Fruit fly (Drosophila melanogaster) whole organism, embryonic: ENCODE results near the gene CG7120.

Experiments
- BEAF-32 ChIP-seq: fragments of 200-800 bp; sonication (Bioruptor generic); optimal IDR thresholded peaks from 3 replicates; lab custom pipeline; 2017; ENCODE audit warnings: missing biosample characterization, missing genetic modification characterization, mild to moderate bottlenecking, moderate library complexity, missing genetic modification reagents
- Blimp-1 ChIP-seq: fragments of 200-800 bp; sonication (Bioruptor generic); optimal IDR thresholded peaks from 3 replicates; lab custom pipeline; 2018; ENCODE audit warnings: missing biosample characterization, missing genetic modification characterization, mild to moderate bottlenecking, moderate library complexity, missing genetic modification reagents
- CG10543 ChIP-seq: fragments of 200-800 bp; sonication (Bioruptor generic); optimal IDR thresholded peaks from 3 replicates; lab custom pipeline; 2017; ENCODE audit warnings: missing biosample characterization, mild to moderate bottlenecking, missing genetic modification characterization, moderate library complexity
- CG10654 ChIP-seq: fragments of 200-800 bp; sonication (Bioruptor generic); optimal IDR thresholded peaks from 2 replicates; lab custom pipeline; 2016; ENCODE audit warnings: missing biosample characterization, missing genetic modification characterization
- CG11696 ChIP-seq: fragments of 200-800 bp; sonication (Bioruptor generic); IDR thresholded peaks from 2 replicates; pipeline ENCODE4 v1.3.6; 2022; ENCODE audit warnings: missing biosample characterization, missing genetic modification characterization
- CG12391 ChIP-seq: fragments of 200-800 bp; sonication (Bioruptor generic); optimal IDR thresholded peaks from 3 replicates; lab custom pipeline; 2018; ENCODE audit warnings: missing biosample characterization, mild to moderate bottlenecking, missing genetic modification characterization, moderate library complexity
- CG13296 ChIP-seq: fragments of 200-800 bp; sonication (Bioruptor generic); optimal IDR thresholded peaks from 3 replicates; lab custom pipeline; 2018; ENCODE audit warnings: missing biosample characterization, mild to moderate bottlenecking, missing genetic modification characterization
- CG13894 ChIP-seq: fragments of 200-800 bp; sonication (Bioruptor generic); optimal IDR thresholded peaks from 3 replicates; lab custom pipeline; 2018; ENCODE audit warnings: missing biosample characterization, mild to moderate bottlenecking, missing genetic modification characterization, moderate library complexity
- CG14710 ChIP-seq: fragments of 200-800 bp; sonication (Bioruptor generic); optimal IDR thresholded peaks from 3 replicates; lab custom pipeline; 2019; ENCODE audit warnings: missing biosample characterization, mild to moderate bottlenecking, missing genetic modification characterization, moderate library complexity
- CG17186 ChIP-seq: fragments of 200-800 bp; sonication (Bioruptor generic); optimal IDR thresholded peaks from 3 replicates; lab custom pipeline; 2017; ENCODE audit warnings: missing biosample characterization, missing genetic modification reagents, missing genetic modification characterization
- CG17802 ChIP-seq: fragments of 200-800 bp; sonication (Bioruptor generic); optimal IDR thresholded peaks from 2 replicates; lab custom pipeline; 2018; ENCODE audit warnings: missing biosample characterization, mild to moderate bottlenecking, missing genetic modification characterization, moderate library complexity
- CG3995 ChIP-seq: fragments of 200-800 bp; sonication (Bioruptor generic); optimal IDR thresholded peaks from 3 replicates; lab custom pipeline; 2016; ENCODE audit warnings: missing biosample characterization, missing genetic modification characterization
- CG4328 ChIP-seq: fragments of 200-800 bp; sonication (Bioruptor generic); optimal IDR thresholded peaks from 3 replicates; lab custom pipeline; 2017; ENCODE audit warnings: missing biosample characterization, missing genetic modification reagents, missing genetic modification characterization
- CG6175 ChIP-seq: fragments of 200-800 bp; sonication (Bioruptor generic); IDR thresholded peaks from 3 replicates; pipeline ENCODE4 v1.3.6; 2022; ENCODE audit warnings: missing biosample characterization, missing genetic modification characterization
- CG9727 ChIP-seq: fragments of 200-800 bp; sonication (Bioruptor generic); optimal IDR thresholded peaks from 3 replicates; lab custom pipeline; 2017; ENCODE audit warnings: missing biosample characterization, mild to moderate bottlenecking, missing genetic modification characterization
- D ChIP-seq, 2 experiments: fragments of 200-800 bp in 1 of 2; fragments of >200 bp in 1 of 2; sonication (Bioruptor generic) in 1 of 2; optimal IDR thresholded peaks; 2 replicates in 1 of 2; 3 replicates in 1 of 2; lab custom pipeline; 2017; ENCODE audit warnings: mild to moderate bottlenecking in 1 of 2, missing biosample characterization in 1 of 2, missing genetic modification characterization in 1 of 2, missing genetic modification reagents in 1 of 2
- Dll ChIP-seq: fragments of 200-800 bp; sonication (Bioruptor generic); IDR thresholded peaks from 4 replicates; pipeline ENCODE4 v1.3.6; 2022; ENCODE audit warnings: missing biosample characterization, missing genetic modification characterization; ENCODE audit not compliant: partially characterized antibody
- Doc3 ChIP-seq: fragments of 200-800 bp; sonication (Bioruptor generic); IDR thresholded peaks from 3 replicates; pipeline ENCODE4 v1.3.6; 2022; ENCODE audit warnings: missing biosample characterization, missing genetic modification characterization; ENCODE audit not compliant: partially characterized antibody
- ERR ChIP-seq: fragments of 200-800 bp; sonication (Bioruptor generic); optimal IDR thresholded peaks from 2 replicates; lab custom pipeline; 2016; ENCODE audit warnings: missing biosample characterization, missing genetic modification characterization
- H2.0 ChIP-seq: fragments of 200-800 bp; sonication (Bioruptor generic); IDR thresholded peaks from 2 replicates; pipeline ENCODE4 v1.3.6; 2022; ENCODE audit warnings: missing biosample characterization, missing genetic modification characterization
- HmgD ChIP-seq: fragments of 200-800 bp; sonication (Bioruptor generic); optimal IDR thresholded peaks from 3 replicates; lab custom pipeline; 2016; ENCODE audit warnings: missing biosample characterization, missing genetic modification characterization
- MESR4 ChIP-seq: fragments of 200-800 bp; sonication (Bioruptor generic); optimal IDR thresholded peaks from 2 replicates; lab custom pipeline; 2018; ENCODE audit warnings: missing biosample characterization, mild to moderate bottlenecking, missing genetic modification characterization, moderate library complexity
- Mad ChIP-seq: fragments of 200-800 bp; sonication (Bioruptor generic); optimal IDR thresholded peaks from 2 replicates; lab custom pipeline; 2016; ENCODE audit warnings: missing biosample characterization, missing genetic modification characterization
- Nf-YA ChIP-seq: fragments of 200-800 bp; sonication (Bioruptor generic); IDR thresholded peaks from 2 replicates; pipeline ENCODE4 v1.3.6; 2022; ENCODE audit warnings: missing biosample characterization, missing genetic modification characterization
- Optix ChIP-seq: fragments of 200-800 bp; sonication (Bioruptor generic); IDR thresholded peaks from 3 replicates; pipeline ENCODE4 v1.3.6; 2022; ENCODE audit warnings: missing biosample characterization, missing genetic modification characterization
- PHDP ChIP-seq: fragments of 200-800 bp; sonication (Bioruptor generic); optimal IDR thresholded peaks from 3 replicates; lab custom pipeline; 2018; ENCODE audit warnings: missing biosample characterization, mild to moderate bottlenecking, missing genetic modification characterization, moderate library complexity
- Sry-β ChIP-seq: fragments of 200-800 bp; sonication (Bioruptor generic); optimal IDR thresholded peaks from 2 replicates; lab custom pipeline; 2018; ENCODE audit warnings: missing biosample characterization, mild to moderate bottlenecking, missing genetic modification characterization, moderate library complexity
- Taf1 ChIP-seq: fragments of 200-800 bp; sonication (Bioruptor generic); IDR thresholded peaks from 2 replicates; pipeline ENCODE4 v1.3.6; 2022; ENCODE audit warnings: missing biosample characterization, missing genetic modification characterization
- ara ChIP-seq: fragments of 200-800 bp; sonication (Bioruptor generic); IDR thresholded peaks from 2 replicates; pipeline ENCODE4 v1.3.6; 2022; ENCODE audit warnings: missing biosample characterization, missing genetic modification characterization
- disco-r ChIP-seq: fragments of 200-800 bp; sonication (Bioruptor generic); optimal IDR thresholded peaks from 2 replicates; lab custom pipeline; 2016; ENCODE audit warnings: missing biosample characterization, missing genetic modification characterization
- dm ChIP-seq: fragments of 200-800 bp; sonication (Bioruptor generic); optimal IDR thresholded peaks from 3 replicates; lab custom pipeline; 2016; ENCODE audit warnings: missing biosample characterization, missing genetic modification characterization
- esg ChIP-seq: fragments of 200-800 bp; sonication (Bioruptor generic); conservative IDR thresholded peaks from 2 replicates; pipeline ENCODE4 v1.3.6; 2022; ENCODE audit warnings: missing biosample characterization, missing genetic modification characterization
- kah ChIP-seq: fragments of 200-800 bp; sonication (Bioruptor generic); optimal IDR thresholded peaks from 2 replicates; lab custom pipeline; 2018; ENCODE audit warnings: missing biosample characterization, mild to moderate bottlenecking, missing genetic modification characterization
- knrl ChIP-seq: fragments of 200-800 bp; sonication (Bioruptor generic); IDR thresholded peaks from 3 replicates; pipeline ENCODE4 v1.3.6; 2022; ENCODE audit warnings: missing biosample characterization, missing genetic modification characterization; ENCODE audit not compliant: partially characterized antibody
- luna ChIP-seq: fragments of 200-800 bp; sonication (Bioruptor generic); optimal IDR thresholded peaks from 2 replicates; lab custom pipeline; 2016; ENCODE audit warnings: missing biosample characterization, missing genetic modification characterization
- maf-S ChIP-seq: fragments of 200-800 bp; sonication (Bioruptor generic); optimal IDR thresholded peaks from 2 replicates; lab custom pipeline; 2016; ENCODE audit warnings: missing biosample characterization, missing genetic modification characterization
- nmo ChIP-seq: fragments of 200-800 bp; sonication (Bioruptor generic); optimal IDR thresholded peaks from 2 replicates; lab custom pipeline; 2018; ENCODE audit warnings: missing biosample characterization, mild to moderate bottlenecking, missing genetic modification characterization, moderate library complexity
- odd ChIP-seq: fragments of 200-800 bp; sonication (Bioruptor generic); optimal IDR thresholded peaks from 2 replicates; lab custom pipeline; 2017; ENCODE audit warnings: missing biosample characterization, mild to moderate bottlenecking, missing genetic modification characterization
- prd ChIP-seq, 3 experiments: fragments of >200 bp in 2 of 3; fragments of 200-800 bp in 1 of 3; sonication (Bioruptor generic) in 1 of 3; optimal IDR thresholded peaks in 2 of 3; IDR thresholded peaks in 1 of 3; 2 replicates in 2 of 3; 3 replicates in 1 of 3; pipeline versions ENCODE4 v1.3.6 to Lab custom; 2017 to 2022; ENCODE audit warnings: missing biosample characterization in 1 of 3, missing genetic modification characterization in 1 of 3
- run ChIP-seq: fragments of 200-800 bp; sonication (Bioruptor generic); optimal IDR thresholded peaks from 3 replicates; lab custom pipeline; 2018; ENCODE audit warnings: missing biosample characterization, mild to moderate bottlenecking, missing genetic modification characterization
- sc ChIP-seq, 3 experiments: fragments of >200 bp in 2 of 3; fragments of 200-800 bp in 1 of 3; sonication (Bioruptor generic) in 1 of 3; optimal IDR thresholded peaks; 2 replicates in 2 of 3; 3 replicates in 1 of 3; lab custom pipeline; 2017; ENCODE audit warnings: mild to moderate bottlenecking in 1 of 3, missing biosample characterization in 1 of 3, missing genetic modification characterization in 1 of 3, missing genetic modification reagents in 1 of 3
- slou ChIP-seq: fragments of 200-800 bp; sonication (Bioruptor generic); optimal IDR thresholded peaks from 3 replicates; lab custom pipeline; 2016; ENCODE audit warnings: missing biosample characterization, missing genetic modification characterization
- vvl ChIP-seq: fragments of 200-800 bp; sonication (Bioruptor generic); IDR thresholded peaks from 2 replicates; pipeline ENCODE4 v1.3.6; 2022; ENCODE audit warnings: missing biosample characterization, missing genetic modification characterization
- zfh1 ChIP-seq: fragments of 200-800 bp; sonication (Bioruptor generic); IDR thresholded peaks from 3 replicates; pipeline ENCODE4 v1.3.6; 2022; ENCODE audit warnings: missing biosample characterization, missing genetic modification characterization
- zfh2 ChIP-seq: fragments of 200-800 bp; sonication (Bioruptor generic); optimal IDR thresholded peaks from 2 replicates; lab custom pipeline; 2016; ENCODE audit warnings: missing biosample characterization, missing genetic modification characterization

CG7120 gene

dm6 chr3L:8441745-8442575 is 46.2 kb downstream of the CG7120 start, which contains the start of gene Unr (continued):
- TF ChIP-seq CG13296 (GFP tag; lab: Kevin White, UChicago) (peak; percentile 86), D (optimal IDR thresholded peaks at IDR 0.05; lab: Kevin White, UChicago) (no peak), D (GFP tag; optimal IDR thresholded peaks at IDR 0.05; lab: Kevin White, UChicago) (peak; percentile 41), CG9727 (peak; percentile 83), ara (GFP tag; lab: Robert Waterston, UW) (peak; percentile 62; the same call in 1 of the 2 replicates), ERR (GFP tag; lab: Kevin White, UChicago) (peak; percentile 70), Sry-β (peak; percentile 10), CG17186 (GFP tag; lab: Kevin White, UChicago) (no peak), CG6175 (peak; percentile 78; the same call in 2 of the 3 replicates), nmo (GFP tag; lab: Kevin White, UChicago) (peak; percentile 78), Doc3 (no peak), CG10654 (GFP tag; lab: Kevin White, UChicago) (peak; percentile 74), CG12391 (peak; percentile 79), dm (GFP tag; lab: Kevin White, UChicago) (peak; percentile 69), CG11696 (GFP tag; lab: Robert Waterston, UW) (peak; percentile 71), CG13894 (tag; lab: Kevin White, UChicago) (no peak), prd (optimal IDR thresholded peaks at IDR 0.05; lab: Kevin White, UChicago) (no peak), prd (GFP tag; IDR thresholded peaks at IDR 0.05; lab: Robert Waterston, UW) (peak; percentile 83), Optix (GFP tag; lab: Robert Waterston, UW) (no peak; the same call in 1 of the 3 replicates), Dll (GFP tag; lab: Robert Waterston, UW) (no peak), slou (peak; percentile 69), sc (optimal IDR thresholded peaks at IDR 0.05; lab: Kevin White, UChicago) (no peak), sc (GFP tag; optimal IDR thresholded peaks at IDR 0.05; lab: Kevin White, UChicago) (peak; percentile 22), knrl (GFP tag; lab: Robert Waterston, UW) (no peak), BEAF-32 (GFP tag; lab: Kevin White, UChicago) (peak; percentile 37), CG17802 (no peak), run (tag; lab: Kevin White, UChicago) (peak; percentile 44), luna (GFP tag; lab: Kevin White, UChicago) (peak; percentile 55), Mad (GFP tag; lab: Kevin White, UChicago) (peak; percentile 83), HmgD (GFP tag; lab: Kevin White, UChicago) (peak; percentile 79), CG14710 (tag; lab: Kevin White, UChicago) (peak; percentile 53), CG4328 (GFP tag; lab: Kevin White, UChicago) (peak; percentile 75), MESR4 (GFP tag; lab: Kevin White, UChicago) (peak; percentile 85), disco-r (GFP tag; lab: Kevin White, UChicago) (peak; percentile 63), Nf-YA (peak; percentile 74), Taf1 (peak; percentile 74; the same call in 1 of the 2 replicates), zfh2 (GFP tag; lab: Kevin White, UChicago) (peak; percentile 88), PHDP (tag; lab: Kevin White, UChicago) (peak; percentile 71), odd (GFP tag; lab: Kevin White, UChicago) (peak; percentile 66), CG10543 (GFP tag; lab: Kevin White, UChicago) (peak; percentile 78), maf-S (GFP tag; lab: Kevin White, UChicago) (peak; percentile 77), esg (GFP tag; lab: Robert Waterston, UW) (peak; percentile 56), CG3995 (GFP tag; lab: Kevin White, UChicago) (peak; percentile 49), Blimp-1 (GFP tag; lab: Kevin White, UChicago) (peak; percentile 58), kah (GFP tag; lab: Kevin White, UChicago) (peak; percentile 20), H2.0 (GFP tag; lab: Robert Waterston, UW) (peak; percentile 80), vvl (GFP tag; lab: Robert Waterston, UW) (peak; percentile 94), zfh1 (GFP tag; lab: Robert Waterston, UW) (peak; percentile 86)
